Worm (Caenorhabditis elegans): ENCODE measurements around the gene spl-1.

spl-1 gene

DNA sequence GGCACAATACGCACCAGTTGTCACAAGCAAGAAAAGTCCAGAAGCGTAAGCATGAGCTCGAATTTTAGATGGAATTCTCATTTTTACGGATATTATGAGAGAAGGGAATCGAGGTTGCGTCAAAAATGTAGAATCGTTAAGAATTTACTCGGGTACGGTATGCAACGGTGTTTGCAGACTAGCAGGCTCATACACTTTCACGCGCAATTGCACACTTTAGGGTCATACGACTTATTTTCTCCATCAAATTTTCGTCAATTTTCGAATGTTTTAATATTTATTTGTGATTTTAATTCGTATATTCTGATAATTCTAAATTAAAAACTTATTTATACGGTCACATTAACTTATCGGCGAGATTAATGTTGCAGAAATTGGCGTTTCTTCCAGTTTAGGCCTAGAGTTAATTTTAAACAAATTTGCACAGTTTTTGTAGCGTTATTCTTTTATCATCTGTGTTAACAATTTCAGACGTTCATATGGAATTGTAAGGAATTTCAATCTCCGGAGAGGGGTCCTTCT is 10.5 kb upstream of the spl-1 start, which contains the start of the genes T07A9.15 and nog-1 (continued):
- 0 out of 2 replicates have a peak, but pooled peaks have one; percentile 38 for TF ChIP-seq ceh-100 (GFP tag; IDR thresholded peaks at IDR 0.05)
- TF ChIP-seq lsl-1 (GFP tag; optimal IDR thresholded peaks at IDR 0.05) = peak; percentile 84
- TF ChIP-seq F57C9.4 (tag; optimal IDR thresholded peaks at IDR 0.05) = no peak
- TF ChIP-seq T07F8.4 (tag; optimal IDR thresholded peaks at IDR 0.05) = no peak
- TF ChIP-seq lin-35 (GFP tag; optimal IDR thresholded peaks at IDR 0.05) = peak in 1 of 3 experiments; percentile 6
- TF ChIP-seq hlh-12 (tag; optimal IDR thresholded peaks at IDR 0.05) = no peak
- no peak for TF ChIP-seq snpc-4 (GFP tag; optimal IDR thresholded peaks at IDR 0.05)
- peak in 3 of 4 experiments; percentile 21 to 49 (median 26) for TF ChIP-seq snpc-4 (tag; optimal IDR thresholded peaks at IDR 0.05)
- peak; percentile 53 for TF ChIP-seq ceh-27 (GFP tag; optimal IDR thresholded peaks at IDR 0.05)
- no peak for TF ChIP-seq egrh-3 (GFP tag; IDR thresholded peaks at IDR 0.05)
- peak; percentile 20 for TF ChIP-seq tbp1 (GFP tag; optimal IDR thresholded peaks at IDR 0.05)
- no peak for TF ChIP-seq Y53F4B.3 (GFP tag; IDR thresholded peaks at IDR 0.05)
- no peak for TF ChIP-seq chd-7 (tag; optimal IDR thresholded peaks at IDR 0.05)
- TF ChIP-seq F23B12.7 (tag; optimal IDR thresholded peaks at IDR 0.05; ENCODE audit: insufficient read depth) = peak; percentile 46

DNA sequence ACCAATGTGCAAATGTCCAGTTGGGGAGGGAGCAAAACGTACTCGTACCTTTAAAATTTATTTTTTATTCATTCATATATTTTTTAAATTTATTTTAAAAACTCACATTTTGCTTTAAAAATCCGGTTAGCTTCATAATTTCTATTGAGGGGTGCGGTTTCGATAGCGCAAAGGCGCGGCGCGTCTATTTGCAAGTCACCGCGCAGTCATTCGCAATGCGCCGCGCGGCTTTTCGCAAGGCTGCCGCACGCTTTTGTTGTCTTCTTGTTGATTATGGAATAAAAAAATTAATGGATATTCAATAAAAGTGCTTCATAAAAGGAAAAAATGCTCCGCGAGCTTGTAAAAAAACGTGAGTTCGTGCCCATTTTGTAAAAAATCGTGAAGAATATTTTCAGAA is 7.3 kb upstream of the spl-1 start, which contains the start of the genes ears-2 and uncp-18:
Gene ears-2 (minus strand): TSS at position 190 of the 400 bp plus-strand sequence.
Gene uncp-18 (plus strand): TSS at position 282 of the 400 bp plus-strand sequence.
- TF ChIP-seq hrde-1 (tag; optimal IDR thresholded peaks at IDR 0.05; ENCODE audit: borderline replicate concordance) (peak; percentile 34), xnd-1 (tag; optimal IDR thresholded peaks at IDR 0.05) (no peak), ztf-28 (GFP tag; IDR thresholded peaks at IDR 0.05) (peak; percentile 90), F22D6.2 (tag; optimal IDR thresholded peaks at IDR 0.05) (peak; percentile 41), ZK185.1 (tag; optimal IDR thresholded peaks at IDR 0.05; ENCODE audit: poor library complexity, severe bottlenecking) (peak; percentile 80), ztf-26 (tag; optimal IDR thresholded peaks at IDR 0.05) (peak; percentile 56), ztf-18 (tag; optimal IDR thresholded peaks at IDR 0.05) (peak; percentile 63), hmg-1.2 (GFP tag; IDR thresholded peaks at IDR 0.05) (peak; percentile 73), rec-8 (tag; optimal IDR thresholded peaks at IDR 0.05) (peak; percentile 79 to 83), F37B4.10 (GFP tag; IDR thresholded peaks at IDR 0.05) (no peak), him-1 (tag; optimal IDR thresholded peaks at IDR 0.05) (peak; percentile 78), lin-35 (GFP tag; optimal IDR thresholded peaks at IDR 0.05) (peak in 2 of 3 experiments; percentile 76 to 88), madf-6 (GFP tag; IDR thresholded peaks at IDR 0.05) (peak; percentile 65), ceh-27 (GFP tag; optimal IDR thresholded peaks at IDR 0.05) (peak; percentile 93), B0035.1 (tag; optimal IDR thresholded peaks at IDR 0.05) (peak; percentile 50), snpc-1.1 (tag; optimal IDR thresholded peaks at IDR 0.05; ENCODE audit: insufficient read depth) (peak; percentile 66), lin-40 (tag; optimal IDR thresholded peaks at IDR 0.05) (peak; percentile 89), nfya-1 (tag; optimal IDR thresholded peaks at IDR 0.05; ENCODE audit: borderline replicate concordance, insufficient read depth) (no peak), atf-7 (tag; optimal IDR thresholded peaks at IDR 0.05) (peak; percentile 63), nhr-90 (tag; optimal IDR thresholded peaks at IDR 0.05) (peak; percentile 68), unc-130 (GFP tag; optimal IDR thresholded peaks at IDR 0.05) (peak; percentile 94), cebp-2 (GFP tag; IDR thresholded peaks at IDR 0.05) (no peak), Y56A3A.18 (GFP tag; IDR thresholded peaks at IDR 0.05) (no peak), K11D2.4 (GFP tag; IDR thresholded peaks at IDR 0.05) (peak; percentile 81), lsl-1 (GFP tag; optimal IDR thresholded peaks at IDR 0.05) (peak; percentile 73), repo-1 (tag; optimal IDR thresholded peaks at IDR 0.05) (peak; percentile 39), nhr-80 (tag; optimal IDR thresholded peaks at IDR 0.05) (peak; percentile 75), bed-1 (GFP tag; IDR thresholded peaks at IDR 0.05) (no peak), F33H1.4 (GFP tag; IDR thresholded peaks at IDR 0.05) (peak; percentile 74), aptf-2 (GFP tag; conservative IDR thresholded peaks at IDR 0.05) (peak; percentile 71; the same call in 1 of the 2 replicates), ekl-4 (GFP tag; IDR thresholded peaks at IDR 0.05) (peak; percentile 73), cebp-1 (GFP tag; IDR thresholded peaks at IDR 0.05) (peak; percentile 73), cebp-1 (tag; optimal IDR thresholded peaks at IDR 0.05) (peak; percentile 90), lag-1 (GFP tag; IDR thresholded peaks at IDR 0.05) (no peak), ama-1 (optimal IDR thresholded peaks at IDR 0.05) (no peak), ama-1 (GFP tag; optimal IDR thresholded peaks at IDR 0.05) (no peak)

Data from whole organism, young adult.